Worm (Caenorhabditis elegans): ENCODE measurements around the gene ucp-4.
A peak's percentile ranks its signal among the peaks of the same experiment; 100 is the strongest.
"Not testable (repeated sequence)": the region's sequence is repeated elsewhere in the genome, so short reads cannot be mapped to it uniquely, and the experiment has no call there.

Gene ucp-4

ce11 chrV:9378335-9378734, 44.2 kb downstream of the ucp-4 start, which contains the start of gene E02C12.10:
E02C12.10 (minus strand) TSS chrV:9378409.
- TF ChIP-seq blmp-1 (tag; optimal IDR thresholded peaks at IDR 0.05; ENCODE audit: insufficient read depth): no peak
- TF ChIP-seq aly-2 (tag; optimal IDR thresholded peaks at IDR 0.05): no peak
- no peak for TF ChIP-seq peb-1 (tag; optimal IDR thresholded peaks at IDR 0.05)
- TF ChIP-seq nhr-21 (tag; optimal IDR thresholded peaks at IDR 0.05): no peak
- no peak for TF ChIP-seq ama-1 (optimal IDR thresholded peaks at IDR 0.05)
- TF ChIP-seq Y55F3AM.14 (GFP tag; optimal IDR thresholded peaks at IDR 0.05): no peak
- TF ChIP-seq lin-11 (tag; optimal IDR thresholded peaks at IDR 0.05): no peak
- TF ChIP-seq fos-1 (tag; optimal IDR thresholded peaks at IDR 0.05): no peak
- no peak for TF ChIP-seq ztf-4 (tag; optimal IDR thresholded peaks at IDR 0.05)
- no peak for TF ChIP-seq snpc-4 (tag; optimal IDR thresholded peaks at IDR 0.05)
- no peak for TF ChIP-seq gmeb-1 (tag; optimal IDR thresholded peaks at IDR 0.05)
- no peak for TF ChIP-seq sma-3 (GFP tag; optimal IDR thresholded peaks at IDR 0.05)
- TF ChIP-seq elt-3 (tag; optimal IDR thresholded peaks at IDR 0.05): no peak
- no peak for TF ChIP-seq unc-55 (GFP tag; optimal IDR thresholded peaks at IDR 0.05)
- TF ChIP-seq skn-1 (tag; optimal IDR thresholded peaks at IDR 0.05): no peak
- no peak for TF ChIP-seq lin-13 (GFP tag; optimal IDR thresholded peaks at IDR 0.05)
- no peak for TF ChIP-seq R02D3.7 (tag; optimal IDR thresholded peaks at IDR 0.05)

ce11 chrV:9379808-9380207, 45.7 kb downstream of the ucp-4 start, which contains the start of gene E02C12.11:
E02C12.11 (minus strand) TSS chrV:9379908.
- TF ChIP-seq unc-62 (GFP tag; optimal IDR thresholded peaks at IDR 0.05); unc-55 (GFP tag; optimal IDR thresholded peaks at IDR 0.05); nhr-25 (tag; optimal IDR thresholded peaks at IDR 0.05): not testable (repeated sequence)

ce11 chrV:9381846-9382363, 47.8 kb downstream of the ucp-4 start, which contains the start of gene E02C12.12:
E02C12.12 (minus strand) TSS chrV:9382313.
- TF ChIP-seq ZK546.5 (tag; optimal IDR thresholded peaks at IDR 0.05) (no peak), elt-3 (tag; optimal IDR thresholded peaks at IDR 0.05) (no peak), nhr-23 (tag; optimal IDR thresholded peaks at IDR 0.05) (no peak), nhr-237 (tag; optimal IDR thresholded peaks at IDR 0.05) (no peak), fos-1 (tag; optimal IDR thresholded peaks at IDR 0.05) (no peak), crh-2 (tag; optimal IDR thresholded peaks at IDR 0.05) (no peak), elt-1 (tag; optimal IDR thresholded peaks at IDR 0.05) (no peak), gmeb-1 (tag; optimal IDR thresholded peaks at IDR 0.05) (no peak), alr-1 (tag; optimal IDR thresholded peaks at IDR 0.05) (no peak), zag-1 (tag; optimal IDR thresholded peaks at IDR 0.05) (no peak), lin-39 (tag; optimal IDR thresholded peaks at IDR 0.05) (no peak), ztf-1 (GFP tag; conservative IDR thresholded peaks at IDR 0.05) (no peak), skn-1 (tag; optimal IDR thresholded peaks at IDR 0.05) (no peak), peb-1 (tag; optimal IDR thresholded peaks at IDR 0.05) (no peak)

ce11 chrV:9382538-9383328, 48.6 kb downstream of the ucp-4 start:
- TF ChIP-seq mdl-1 (tag; optimal IDR thresholded peaks at IDR 0.05): no peak
- TF ChIP-seq crh-2 (tag; optimal IDR thresholded peaks at IDR 0.05): peak; percentile 10
- no peak for TF ChIP-seq ztf-11 (tag; optimal IDR thresholded peaks at IDR 0.05)
- TF ChIP-seq lsy-2 (tag; optimal IDR thresholded peaks at IDR 0.05): no peak
- no peak for TF ChIP-seq ceh-16 (tag; optimal IDR thresholded peaks at IDR 0.05)
- TF ChIP-seq nhr-77 (tag; optimal IDR thresholded peaks at IDR 0.05): no peak
- TF ChIP-seq fos-1 (tag; optimal IDR thresholded peaks at IDR 0.05): peak; percentile 76
- TF ChIP-seq sma-3 (GFP tag; optimal IDR thresholded peaks at IDR 0.05): no peak

ce11 chrV:9384359-9384758, 50.3 kb downstream of the ucp-4 start:
- TF ChIP-seq nhr-21 (tag; optimal IDR thresholded peaks at IDR 0.05): no peak
- TF ChIP-seq elt-3 (tag; optimal IDR thresholded peaks at IDR 0.05): no peak
- TF ChIP-seq ztf-4 (tag; optimal IDR thresholded peaks at IDR 0.05): no peak
- TF ChIP-seq ceh-82 (tag; optimal IDR thresholded peaks at IDR 0.05): no peak
- no peak for TF ChIP-seq mab-5 (tag; optimal IDR thresholded peaks at IDR 0.05)
- no peak for TF ChIP-seq mdl-1 (tag; optimal IDR thresholded peaks at IDR 0.05)
- TF ChIP-seq elt-1 (tag; optimal IDR thresholded peaks at IDR 0.05): no peak
- no peak for TF ChIP-seq mbf-1 (tag; optimal IDR thresholded peaks at IDR 0.05)
- no peak for TF ChIP-seq nhr-6 (tag; optimal IDR thresholded peaks at IDR 0.05)
- TF ChIP-seq unc-62 (GFP tag; optimal IDR thresholded peaks at IDR 0.05): no peak
- no peak for TF ChIP-seq snpc-4 (tag; optimal IDR thresholded peaks at IDR 0.05)
- no peak for TF ChIP-seq nhr-23 (tag; optimal IDR thresholded peaks at IDR 0.05)
- TF ChIP-seq blmp-1 (tag; optimal IDR thresholded peaks at IDR 0.05; ENCODE audit: insufficient read depth): no peak
- TF ChIP-seq nhr-77 (tag; optimal IDR thresholded peaks at IDR 0.05): no peak
- TF ChIP-seq sem-4 (tag; optimal IDR thresholded peaks at IDR 0.05): no peak

Data from whole organism, L2 larva.